Worm (Caenorhabditis elegans) whole organism, young adult: ENCODE results near the gene K10D6.3.

Experiments
- egl-44 ChIP-seq: fragments of 200-800 bp; sonication (Bioruptor generic); IDR thresholded peaks from 2 replicates; pipeline ENCODE4 v1.3.6; 2022; ENCODE audit warnings: missing genetic modification reagents, missing genetic modification characterization, missing compliant biosample characterization
- lir-1 ChIP-seq: fragments of 200-800 bp; sonication (Bioruptor generic); conservative IDR thresholded peaks from 2 replicates; pipeline ENCODE4 v1.3.6; 2022; ENCODE audit warnings: missing genetic modification reagents, missing genetic modification characterization, missing compliant biosample characterization
- madf-6 ChIP-seq: fragments of 200-800 bp; sonication (Bioruptor generic); IDR thresholded peaks from 2 replicates; pipeline ENCODE4 v1.3.6; 2022; ENCODE audit warnings: missing genetic modification reagents, missing genetic modification characterization, missing compliant biosample characterization
- nhr-27 ChIP-seq: fragments of 200-800 bp; sonication (Bioruptor generic); optimal IDR thresholded peaks from 2 replicates; lab custom pipeline; 2018; ENCODE audit warnings: mild to moderate bottlenecking, missing genetic modification characterization, moderate library complexity, missing compliant biosample characterization
- unc-62 ChIP-seq: fragments of 150-350 bp; optimal IDR thresholded peaks from 2 replicates; lab custom pipeline; 2014; ENCODE audit warnings: missing biosample characterization, missing genetic modification reagents, missing genetic modification characterization

DNA sequence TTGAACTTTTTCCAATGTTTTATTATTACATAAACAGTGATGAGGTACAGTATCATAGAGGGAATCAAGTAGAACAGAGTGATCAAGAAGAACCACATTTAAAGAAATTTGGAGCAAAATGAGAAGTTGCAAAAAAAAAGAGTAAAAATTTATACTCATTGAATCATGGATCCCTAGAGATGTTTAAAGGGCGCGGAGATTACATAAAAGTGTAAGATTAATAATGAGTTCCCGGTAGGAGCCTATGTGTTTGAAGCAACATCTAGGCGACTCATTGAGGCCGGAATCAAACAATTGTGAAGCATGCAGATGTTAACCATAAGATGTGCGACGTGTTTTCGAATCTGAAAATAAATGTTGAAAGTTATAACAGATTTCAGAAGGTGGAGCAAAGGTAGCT lies 48.1 kb upstream of the K10D6.3 start, which contains the start of gene srg-39:
- TF ChIP-seq nhr-27 (tag; lab: Kevin White, UChicago) (no peak), madf-6 (GFP tag; lab: Robert Waterston, UW) (no peak), unc-62 (GFP tag; lab: Kevin White, UChicago) (no peak), egl-44 (GFP tag; lab: Robert Waterston, UW) (no peak), lir-1 (GFP tag; lab: Robert Waterston, UW) (no peak)
